Fruit fly (Drosophila melanogaster) Kc167 (cell line): ENCODE results near the gene betaNACtes1.

Experiments used
- h ChIP-seq: fragments of >200 bp; optimal IDR thresholded peaks from 3 replicates; lab custom pipeline; 2018; ENCODE audit warnings: missing external identifiers
- ttk ChIP-seq: sonication (Bioruptor generic); optimal IDR thresholded peaks from 2 replicates; lab custom pipeline; 2017; ENCODE audit warnings: missing external identifiers

DNA sequence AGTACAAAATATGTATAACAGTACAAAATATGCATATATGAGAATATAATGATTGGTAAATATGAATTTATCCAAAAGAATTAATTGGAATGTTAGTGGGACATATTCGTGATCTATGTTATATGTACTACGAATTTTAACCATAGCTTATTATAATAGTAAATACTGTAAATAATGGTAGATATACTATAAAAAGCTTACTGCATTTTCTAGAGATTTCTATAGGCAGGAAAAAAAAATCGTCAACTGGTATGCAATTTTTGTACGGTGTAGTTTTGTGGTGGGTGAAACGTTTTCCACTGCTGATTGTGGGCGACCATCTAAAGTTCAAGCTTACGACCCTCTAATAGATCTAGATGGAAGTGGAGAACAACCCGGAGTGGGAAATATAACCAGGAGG lies 44.4 kb upstream of the betaNACtes1 start:
- no peak for TF ChIP-seq ttk (lab: Kevin White, UChicago)
- no peak for TF ChIP-seq h (lab: Kevin White, UChicago)
